Worm (Caenorhabditis elegans): Measurements from ENCODE around the gene math-5.
"Not testable (repeated sequence)": the region's sequence is repeated elsewhere in the genome, so short reads cannot be mapped to it uniquely, and the experiment has no call there.

ce11 chrII:1862334-1862733, 20.3 kb downstream of the math-5 start, which contains the start of gene fbxb-98:
- not testable (repeated sequence) for TF ChIP-seq unc-62 (GFP tag; optimal IDR thresholded peaks at IDR 0.05); nhr-237 (tag; optimal IDR thresholded peaks at IDR 0.05); lsy-2 (tag; optimal IDR thresholded peaks at IDR 0.05); elt-3 (tag; optimal IDR thresholded peaks at IDR 0.05); nhr-12 (tag; optimal IDR thresholded peaks at IDR 0.05); mep-1 (tag; optimal IDR thresholded peaks at IDR 0.05); blmp-1 (tag; optimal IDR thresholded peaks at IDR 0.05); ceh-39 (tag; optimal IDR thresholded peaks at IDR 0.05)

Measured in whole organism, mixed stage, embryonic.